Fruit fly (Drosophila melanogaster) whole organism: ENCODE measurements around the gene CG11227.

ENCODE experiments used
- CG8478 ChIP-seq: fragments of >200 bp; optimal IDR thresholded peaks from 2 replicates; lab custom pipeline; 2018; ENCODE audit warnings: inconsistent platforms
- Dll ChIP-seq: fragments of >200 bp; optimal IDR thresholded peaks from 2 replicates; lab custom pipeline; 2017
- EcR ChIP-seq, 2 experiments: fragments of >200 bp; optimal IDR thresholded peaks; 2 replicates each; lab custom pipeline; 2017; ENCODE audit warnings: missing biosample characterization in 2 of 2, missing genetic modification characterization in 2 of 2, missing genetic modification reagents in 2 of 2
- pan ChIP-seq: fragments of >200 bp; optimal IDR thresholded peaks from 2 replicates; lab custom pipeline; 2017
- psq ChIP-seq: fragments of >200 bp; optimal IDR thresholded peaks from 2 replicates; lab custom pipeline; 2017
- usp ChIP-seq: fragments of >200 bp; optimal IDR thresholded peaks from 2 replicates; lab custom pipeline; 2017; ENCODE audit warnings: missing biosample characterization, missing genetic modification characterization, mixed read lengths

The CG11227 gene

dm6 chrX:20882526-20882925, 50.8 kb downstream of the CG11227 start, which contains the start of gene I-3:
Gene I-3, minus strand, starts transcription at chrX:20882626.
- TF ChIP-seq psq (lab: Kevin White, UChicago) (no peak), Dll (lab: Kevin White, UChicago) (no peak), usp (GFP tag; lab: Kevin White, UChicago) (no peak), EcR (GFP tag; optimal IDR thresholded peaks at IDR 0.05; lab: Kevin White, UChicago) (no peak), CG8478 (lab: Kevin White, UChicago) (no peak), pan (lab: Kevin White, UChicago) (no peak)
